Fruit fly (Drosophila melanogaster): ENCODE measurements around the gene Ets65A.

dm6 chr3L:6068178-6068577 is 29.2 kb upstream of the Ets65A start:
- TF ChIP-seq ttk (optimal IDR thresholded peaks at IDR 0.05) (no peak), h (optimal IDR thresholded peaks at IDR 0.05) (no peak), psq (optimal IDR thresholded peaks at IDR 0.05) (no peak), Sin3A (optimal IDR thresholded peaks at IDR 0.05) (no peak), insv (optimal IDR thresholded peaks at IDR 0.05) (no peak), Myc (optimal IDR thresholded peaks at IDR 0.05) (no peak)
